Worm (Caenorhabditis elegans) whole organism, L1 larva: ENCODE measurements around the gene grl-8.

ENCODE experiments used
- C04F5.9 ChIP-seq: sonication (generic microtip); optimal IDR thresholded peaks from 2 replicates; lab custom pipeline; 2016; ENCODE audit warnings: missing genetic modification characterization, missing compliant biosample characterization
- C16A3.4 ChIP-seq: fragments of 150-350 bp; optimal IDR thresholded peaks from 2 replicates; lab custom pipeline; 2014; ENCODE audit warnings: missing biosample characterization, missing genetic modification characterization
- C34B4.2 ChIP-seq: sonication (generic microtip); optimal IDR thresholded peaks from 2 replicates; lab custom pipeline; 2017; ENCODE audit warnings: mild to moderate bottlenecking, missing genetic modification characterization, missing compliant biosample characterization
- F16B12.6 ChIP-seq: fragments of 150-350 bp; optimal IDR thresholded peaks from 2 replicates; lab custom pipeline; 2014; ENCODE audit warnings: missing biosample characterization, missing genetic modification characterization
- ama-1 ChIP-seq: fragments of 150-350 bp; optimal IDR thresholded peaks from 2 replicates; lab custom pipeline; 2014
- blmp-1 ChIP-seq: fragments of 150-350 bp; optimal IDR thresholded peaks from 2 replicates; lab custom pipeline; 2014; ENCODE audit warnings: missing biosample characterization, missing genetic modification characterization
- dpl-1 ChIP-seq, 3 experiments: fragments of 150-350 bp in 2 of 3; sonication (generic microtip) in 1 of 3; optimal IDR thresholded peaks; 2 replicates each; lab custom pipeline; 2014 to 2017; ENCODE audit warnings: missing biosample characterization in 3 of 3, missing genetic modification characterization in 3 of 3, missing genetic modification reagents in 3 of 3
- efl-1 ChIP-seq, 4 experiments: fragments of 150-350 bp; optimal IDR thresholded peaks in 3 of 4; peaks in 1 of 4; 1 replicate in 1 of 4; 2 replicates in 3 of 4; lab custom pipeline; 2014; ENCODE audit warnings: missing biosample characterization in 2 of 4, missing genetic modification characterization in 2 of 4, missing genetic modification reagents in 2 of 4
- egl-13 ChIP-seq: sonication (generic microtip); optimal IDR thresholded peaks from 2 replicates; lab custom pipeline; 2016; ENCODE audit warnings: missing genotype, missing genetic modification reagents, missing genetic modification characterization, missing compliant biosample characterization
- elt-3 ChIP-seq, 6 experiments: fragments of 150-350 bp in 1 of 6; sonication (generic microtip); optimal IDR thresholded peaks; 2 replicates each; lab custom pipeline; 2017 to 2018; ENCODE audit warnings: missing biosample characterization in 6 of 6, missing genetic modification characterization in 6 of 6, inconsistent platforms in 1 of 6
- fkh-10 ChIP-seq: sonication (generic microtip); optimal IDR thresholded peaks from 2 replicates; lab custom pipeline; 2017; ENCODE audit warnings: missing biosample characterization, missing genetic modification reagents, missing genetic modification characterization
- fkh-4 ChIP-seq: sonication (generic microtip); optimal IDR thresholded peaks from 2 replicates; lab custom pipeline; 2016; ENCODE audit warnings: missing compliant biosample characterization, missing genetic modification characterization, borderline replicate concordance
- fos-1 ChIP-seq: fragments of 150-350 bp; optimal IDR thresholded peaks from 2 replicates; lab custom pipeline; 2014; ENCODE audit warnings: missing biosample characterization, missing genetic modification characterization
- grh-1 ChIP-seq: fragments of 200-800 bp; sonication (Bioruptor generic); IDR thresholded peaks from 2 replicates; pipeline ENCODE4 v1.3.6; 2022; ENCODE audit warnings: missing genetic modification reagents, missing genetic modification characterization, missing compliant biosample characterization
- hlh-17 ChIP-seq: fragments of 200-800 bp; sonication (Bioruptor generic); optimal IDR thresholded peaks from 2 replicates; lab custom pipeline; 2018; ENCODE audit warnings: missing genetic modification characterization, mild to moderate bottlenecking, missing compliant biosample characterization, moderate library complexity, borderline replicate concordance
- lin-14 ChIP-seq: fragments of 200-800 bp; sonication (Bioruptor generic); optimal IDR thresholded peaks from 2 replicates; lab custom pipeline; 2018; ENCODE audit warnings: mild to moderate bottlenecking, missing genetic modification characterization, moderate library complexity, missing compliant biosample characterization
- lin-35 ChIP-seq, 2 experiments: fragments of 150-350 bp; optimal IDR thresholded peaks; 2 replicates each; lab custom pipeline; 2014; ENCODE audit warnings: missing biosample characterization in 2 of 2, missing genetic modification characterization in 2 of 2, missing genetic modification reagents in 2 of 2
- nhr-12 ChIP-seq: sonication (generic microtip); optimal IDR thresholded peaks from 2 replicates; lab custom pipeline; 2017; ENCODE audit warnings: missing biosample characterization, missing genetic modification characterization
- nhr-19 ChIP-seq: fragments of 200-800 bp; sonication (Bioruptor generic); conservative IDR thresholded peaks from 2 replicates; pipeline ENCODE4 v1.3.6; 2022; ENCODE audit warnings: missing genetic modification characterization, missing compliant biosample characterization
- nhr-20 ChIP-seq: sonication (generic microtip); optimal IDR thresholded peaks from 2 replicates; lab custom pipeline; 2016; ENCODE audit warnings: mild to moderate bottlenecking, missing genetic modification characterization, missing compliant biosample characterization
- nhr-28 ChIP-seq: fragments of 150-350 bp; optimal IDR thresholded peaks from 2 replicates; lab custom pipeline; 2014; ENCODE audit warnings: missing biosample characterization, missing genetic modification characterization
- nhr-71 ChIP-seq: sonication (generic microtip); optimal IDR thresholded peaks from 2 replicates; lab custom pipeline; 2016; ENCODE audit warnings: mild to moderate bottlenecking, missing genetic modification characterization, moderate library complexity, missing compliant biosample characterization
- nhr-76 ChIP-seq: sonication (generic microtip); optimal IDR thresholded peaks from 2 replicates; lab custom pipeline; 2017; ENCODE audit warnings: missing biosample characterization, missing genetic modification characterization
- nhr-85 ChIP-seq: sonication (generic microtip); peaks from one replicate; lab custom pipeline; 2016; ENCODE audit warnings: missing genetic modification characterization, inconsistent platforms, missing compliant biosample characterization
- pag-3 ChIP-seq: sonication (generic microtip); optimal IDR thresholded peaks from 2 replicates; lab custom pipeline; 2017; ENCODE audit warnings: missing genetic modification characterization, mild to moderate bottlenecking, missing compliant biosample characterization, antibody characterized with exemption, borderline replicate concordance; ENCODE audit not compliant: insufficient read depth
- rnt-1 ChIP-seq: sonication (generic microtip); optimal IDR thresholded peaks from 2 replicates; lab custom pipeline; 2016; ENCODE audit warnings: mild to moderate bottlenecking, missing genetic modification characterization, moderate library complexity, missing compliant biosample characterization
- skn-1 ChIP-seq: fragments of 150-350 bp; optimal IDR thresholded peaks from 2 replicates; lab custom pipeline; 2014; ENCODE audit warnings: missing biosample characterization, missing genetic modification characterization
- snu-23 ChIP-seq: sonication (generic microtip); optimal IDR thresholded peaks from 2 replicates; lab custom pipeline; 2016; ENCODE audit warnings: missing genetic modification characterization, missing compliant biosample characterization
- sox-4 ChIP-seq: sonication (generic microtip); optimal IDR thresholded peaks from 2 replicates; lab custom pipeline; 2016; ENCODE audit warnings: missing genetic modification characterization, missing compliant biosample characterization
- sup-37 ChIP-seq: fragments of 200-800 bp; sonication (Bioruptor generic); optimal IDR thresholded peaks from 2 replicates; lab custom pipeline; 2018; ENCODE audit warnings: mild to moderate bottlenecking, missing genetic modification characterization, missing compliant biosample characterization
- unc-130 ChIP-seq: fragments of 150-350 bp; optimal IDR thresholded peaks from 2 replicates; lab custom pipeline; 2017; ENCODE audit warnings: missing biosample characterization, missing genetic modification characterization, inconsistent platforms
- unc-30 ChIP-seq: sonication (generic microtip); optimal IDR thresholded peaks from 2 replicates; lab custom pipeline; 2017; ENCODE audit warnings: missing biosample characterization, missing genetic modification characterization
- unc-98 ChIP-seq: fragments of 200-800 bp; sonication (Bioruptor generic); IDR thresholded peaks from 2 replicates; pipeline ENCODE4 v1.3.6; 2022; ENCODE audit warnings: missing genetic modification characterization, missing compliant biosample characterization
- vab-15 ChIP-seq: sonication (generic microtip); optimal IDR thresholded peaks from 2 replicates; lab custom pipeline; 2017; ENCODE audit warnings: missing genotype, mild to moderate bottlenecking, missing genetic modification characterization, missing compliant biosample characterization
- xbp-1 ChIP-seq: sonication (generic microtip); optimal IDR thresholded peaks from 2 replicates; lab custom pipeline; 2016; ENCODE audit warnings: missing genetic modification characterization, missing compliant biosample characterization
- zag-1 ChIP-seq: fragments of 150-350 bp; optimal IDR thresholded peaks from 2 replicates; lab custom pipeline; 2014; ENCODE audit warnings: missing biosample characterization, missing genetic modification characterization

The grl-8 gene

ce11 chrV:6751493-6752100 lies 18.7 kb upstream of the grl-8 start (continued):
- no peak for TF ChIP-seq vab-15 (tag; lab: Kevin White, UChicago)
- TF ChIP-seq grh-1 (GFP tag; lab: Robert Waterston, UW), result no peak
- no peak for TF ChIP-seq F16B12.6 (tag; lab: Kevin White, UChicago)
- no peak for TF ChIP-seq C34B4.2 (tag; lab: Kevin White, UChicago)
- TF ChIP-seq elt-3 (tag; optimal IDR thresholded peaks at IDR 0.05; lab: Kevin White, UChicago), result no peak
- TF ChIP-seq ama-1 (lab: Kevin White, UChicago), result no peak
- TF ChIP-seq nhr-71 (tag; lab: Kevin White, UChicago), result peak; percentile 68
- TF ChIP-seq egl-13 (tag; lab: Kevin White, UChicago), result no peak
- no peak for TF ChIP-seq fos-1 (tag; lab: Kevin White, UChicago)
- no peak for TF ChIP-seq xbp-1 (tag; lab: Kevin White, UChicago)
- no peak for TF ChIP-seq hlh-17 (GFP tag; lab: Kevin White, UChicago)
- peak; percentile 51 for TF ChIP-seq nhr-19 (GFP tag; lab: Robert Waterston, UW)
- TF ChIP-seq C16A3.4 (tag; lab: Kevin White, UChicago), result no peak
- TF ChIP-seq nhr-20, result peak; percentile 11
- TF ChIP-seq sup-37 (GFP tag; lab: Kevin White, UChicago), result no peak
- TF ChIP-seq rnt-1 (tag; lab: Kevin White, UChicago), result peak; percentile 19
- no peak for TF ChIP-seq unc-30 (tag; lab: Kevin White, UChicago)
- TF ChIP-seq, all 84 proteins: peak for 8

- TF ChIP-seq unc-98 (GFP tag; lab: Robert Waterston, UW) (no peak), dpl-1 (GFP tag; optimal IDR thresholded peaks at IDR 0.05; lab: Kevin White, UChicago) (no peak), snu-23 (no peak), blmp-1 (tag; lab: Kevin White, UChicago) (peak; percentile 79), unc-130 (tag; lab: Kevin White, UChicago) (no peak), nhr-85 (tag; lab: Kevin White, UChicago) (peak; percentile 4)
Measured at ce11 chrV:6744774-6745173, 11.9 kb upstream of the grl-8 start, which contains the start of gene T25F10.3. Gene T25F10.3, plus strand, starts transcription at chrV:6745081.

ce11 chrV:6736877-6737276 lies 4.0 kb upstream of the grl-8 start:
- peak; percentile 71 for TF ChIP-seq nhr-85 (tag; lab: Kevin White, UChicago)
- peak; percentile 92 for TF ChIP-seq blmp-1 (tag; lab: Kevin White, UChicago)
- TF ChIP-seq fkh-10 (GFP tag; lab: Kevin White, UChicago), result no peak
- no peak for TF ChIP-seq sox-4 (tag; lab: Kevin White, UChicago)
- peak; percentile 35 for TF ChIP-seq pag-3 (tag; lab: Kevin White, UChicago)
- peak in 1 of 6 experiments; percentile 81 for TF ChIP-seq elt-3 (tag; optimal IDR thresholded peaks at IDR 0.05; lab: Kevin White, UChicago)
- peak; percentile 42 for TF ChIP-seq lin-14 (GFP tag; lab: Kevin White, UChicago)
- no peak for TF ChIP-seq nhr-28 (tag; lab: Kevin White, UChicago)

DNA sequence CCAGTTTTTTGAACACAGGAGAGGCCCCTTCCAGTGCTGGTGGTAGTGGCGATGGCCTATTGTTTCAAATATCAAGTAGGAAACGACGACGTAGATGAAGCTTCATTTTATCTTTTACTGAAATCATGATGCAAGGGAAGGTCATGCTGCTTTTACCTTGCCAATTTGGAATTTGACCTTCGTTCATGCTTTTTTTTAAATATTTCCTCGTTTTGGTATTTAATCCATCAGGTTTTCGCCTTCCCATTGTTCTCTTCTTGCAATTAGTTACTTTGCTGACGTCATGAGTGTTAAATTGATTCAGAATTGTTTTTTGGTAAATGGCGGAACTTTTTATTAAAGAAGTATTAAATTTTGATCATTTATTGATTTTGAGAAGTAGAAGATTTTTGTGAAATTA lies 3.2 kb upstream of the grl-8 start:
- TF ChIP-seq nhr-12 (tag; lab: Kevin White, UChicago) (no peak), unc-130 (tag; lab: Kevin White, UChicago) (no peak), zag-1 (tag; lab: Kevin White, UChicago) (no peak), skn-1 (no peak), nhr-85 (tag; lab: Kevin White, UChicago) (peak; percentile 63)

DNA sequence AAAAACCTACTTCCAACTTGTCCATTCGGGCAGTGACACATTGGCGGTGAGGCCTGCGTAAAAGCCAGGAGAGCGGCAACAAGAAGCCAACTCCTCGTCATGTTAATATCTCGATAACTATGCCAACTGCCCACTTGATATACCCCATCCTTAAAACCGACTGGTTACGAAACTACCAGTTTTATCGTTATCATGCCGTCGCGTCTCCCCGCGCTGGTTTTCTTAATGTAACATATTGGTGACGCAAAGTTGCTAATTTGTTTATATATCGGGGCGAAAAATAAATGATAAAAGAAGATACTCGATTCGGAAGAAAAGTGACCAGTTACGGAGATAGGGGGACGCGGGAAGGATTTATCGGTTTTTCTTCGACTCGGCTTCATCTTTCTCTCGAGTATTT lies 1.3 kb downstream of the grl-8 start, which contains the start of gene grl-9:
Gene grl-9, minus strand, starts transcription at position 101 of the 400 bp plus-strand sequence.
- no peak for TF ChIP-seq egl-13 (tag; lab: Kevin White, UChicago)
- TF ChIP-seq elt-3 (tag; optimal IDR thresholded peaks at IDR 0.05; lab: Kevin White, UChicago), result peak in 1 of 6 experiments; percentile 3
- TF ChIP-seq efl-1 (optimal IDR thresholded peaks at IDR 0.05; lab: Kevin White, UChicago), result no peak
- TF ChIP-seq efl-1 (GFP tag; optimal IDR thresholded peaks at IDR 0.05 in 1 of 2; lab: Kevin White, UChicago), result peak in 1 of 2 experiments; percentile 53
- TF ChIP-seq blmp-1 (tag; lab: Kevin White, UChicago), result peak; percentile 24
- TF ChIP-seq nhr-76 (tag; lab: Kevin White, UChicago), result no peak
- TF ChIP-seq nhr-20, result no peak
- TF ChIP-seq pag-3 (tag; lab: Kevin White, UChicago), result no peak
- no peak for TF ChIP-seq C04F5.9 (tag; lab: Kevin White, UChicago)
- no peak for TF ChIP-seq lin-35 (GFP tag; optimal IDR thresholded peaks at IDR 0.05; lab: Kevin White, UChicago)
- TF ChIP-seq fkh-4 (tag; lab: Kevin White, UChicago), result no peak
